Fruit fly (Drosophila melanogaster) whole organism, embryonic: ENCODE data around the gene CG6012.

Source experiments
- ATbp ChIP-seq: fragments of 200-800 bp; sonication (Bioruptor generic); optimal IDR thresholded peaks from 2 replicates; lab custom pipeline; 2017; ENCODE audit warnings: missing biosample characterization, mild to moderate bottlenecking, missing genetic modification characterization, missing genetic modification reagents
- Awh ChIP-seq: fragments of 200-800 bp; sonication (Bioruptor generic); IDR thresholded peaks from 2 replicates; pipeline ENCODE4, ENCODE4 v1.3.6; 2022; ENCODE audit warnings: missing biosample characterization, missing genetic modification characterization
- CG10147 ChIP-seq: fragments of 200-800 bp; sonication (Bioruptor generic); optimal IDR thresholded peaks from 2 replicates; lab custom pipeline; 2019; ENCODE audit warnings: missing biosample characterization, mild to moderate bottlenecking, missing genetic modification characterization, moderate library complexity
- CG10274 ChIP-seq: fragments of 200-800 bp; sonication (Bioruptor generic); optimal IDR thresholded peaks from 3 replicates; lab custom pipeline; 2017; ENCODE audit warnings: missing biosample characterization, mild to moderate bottlenecking, missing genetic modification characterization
- CG11456 ChIP-seq: fragments of 200-800 bp; sonication (Bioruptor generic); IDR thresholded peaks from 3 replicates; pipeline ENCODE4 v1.3.6; 2022; ENCODE audit warnings: missing biosample characterization, missing genetic modification characterization
- CG12236 ChIP-seq: fragments of 200-800 bp; sonication (Bioruptor generic); optimal IDR thresholded peaks from 2 replicates; lab custom pipeline; 2016; ENCODE audit warnings: missing biosample characterization, missing genetic modification characterization
- CG13775 ChIP-seq: fragments of 200-800 bp; sonication (Bioruptor generic); optimal IDR thresholded peaks from 3 replicates; lab custom pipeline; 2017; ENCODE audit warnings: missing biosample characterization, mild to moderate bottlenecking, missing genetic modification characterization
- CG32772 ChIP-seq: fragments of 200-800 bp; sonication (Bioruptor generic); IDR thresholded peaks from 2 replicates; pipeline ENCODE4 v1.3.6; 2022; ENCODE audit warnings: missing biosample characterization, missing genetic modification characterization
- CG3838 ChIP-seq: fragments of 200-800 bp; sonication (Bioruptor generic); optimal IDR thresholded peaks from 3 replicates; lab custom pipeline; 2016; ENCODE audit warnings: missing biosample characterization, missing genetic modification characterization
- CG4424 ChIP-seq: fragments of 200-800 bp; sonication (Bioruptor generic); optimal IDR thresholded peaks from 3 replicates; lab custom pipeline; 2016; ENCODE audit warnings: missing biosample characterization, missing genetic modification characterization
- CG4820 ChIP-seq: fragments of 200-800 bp; sonication (Bioruptor generic); optimal IDR thresholded peaks from 3 replicates; lab custom pipeline; 2016; ENCODE audit warnings: missing biosample characterization, missing genetic modification characterization
- CG6765 ChIP-seq: fragments of 200-800 bp; sonication (Bioruptor generic); optimal IDR thresholded peaks from 3 replicates; lab custom pipeline; 2017; ENCODE audit warnings: missing biosample characterization, mild to moderate bottlenecking, missing genetic modification characterization
- CG7556 ChIP-seq: fragments of 200-800 bp; sonication (Bioruptor generic); optimal IDR thresholded peaks from 2 replicates; lab custom pipeline; 2017; ENCODE audit warnings: missing biosample characterization, mild to moderate bottlenecking, missing genetic modification characterization
- CG7745 ChIP-seq: fragments of 200-800 bp; sonication (Bioruptor generic); optimal IDR thresholded peaks from 2 replicates; lab custom pipeline; 2018; ENCODE audit warnings: missing biosample characterization, mild to moderate bottlenecking, missing genetic modification characterization, moderate library complexity
- CG7963 ChIP-seq: fragments of 200-800 bp; sonication (Bioruptor generic); IDR thresholded peaks from 3 replicates; pipeline ENCODE4 v1.3.6; 2022; ENCODE audit warnings: missing biosample characterization, missing genetic modification characterization; ENCODE audit not compliant: partially characterized antibody
- CG9727 ChIP-seq: fragments of 200-800 bp; sonication (Bioruptor generic); optimal IDR thresholded peaks from 3 replicates; lab custom pipeline; 2017; ENCODE audit warnings: missing biosample characterization, mild to moderate bottlenecking, missing genetic modification characterization
- CHES-1-like ChIP-seq: fragments of 200-800 bp; sonication (Bioruptor generic); optimal IDR thresholded peaks from 2 replicates; lab custom pipeline; 2016; ENCODE audit warnings: missing biosample characterization, missing genetic modification characterization
- CTCF ChIP-seq: fragments of 200-800 bp; sonication (Bioruptor generic); optimal IDR thresholded peaks from 2 replicates; lab custom pipeline; 2017; ENCODE audit warnings: missing biosample characterization, mild to moderate bottlenecking, missing genetic modification characterization, moderate library complexity
- Deaf1 ChIP-seq: fragments of 200-800 bp; optimal IDR thresholded peaks from 3 replicates; lab custom pipeline; 2019; ENCODE audit warnings: missing biosample characterization, mild to moderate bottlenecking, missing genetic modification characterization, moderate library complexity
- HLH3B ChIP-seq: fragments of 200-800 bp; sonication (Bioruptor generic); IDR thresholded peaks from 2 replicates; pipeline ENCODE4 v1.3.6; 2022; ENCODE audit warnings: missing biosample characterization, missing genetic modification characterization
- Hr39 ChIP-seq: fragments of >200 bp; optimal IDR thresholded peaks from 2 replicates; lab custom pipeline; 2017
- Lpt ChIP-seq: fragments of >200 bp; optimal IDR thresholded peaks from 2 replicates; lab custom pipeline; 2018; ENCODE audit warnings: missing biosample characterization, missing genetic modification characterization
- Max ChIP-seq: fragments of 200-800 bp; sonication (Bioruptor generic); optimal IDR thresholded peaks from 2 replicates; lab custom pipeline; 2016; ENCODE audit warnings: missing biosample characterization, mild to moderate bottlenecking, missing genetic modification characterization
- Nf-YC ChIP-seq: fragments of 200-800 bp; optimal IDR thresholded peaks from 3 replicates; lab custom pipeline; 2019; ENCODE audit warnings: missing biosample characterization, mild to moderate bottlenecking, missing genetic modification characterization, moderate library complexity
- Sox102F ChIP-seq: fragments of 200-800 bp; sonication (Bioruptor generic); optimal IDR thresholded peaks from 2 replicates; lab custom pipeline; 2018; ENCODE audit warnings: missing biosample characterization, mild to moderate bottlenecking, missing genetic modification characterization, moderate library complexity
- Taf1 ChIP-seq: fragments of 200-800 bp; sonication (Bioruptor generic); IDR thresholded peaks from 2 replicates; pipeline ENCODE4 v1.3.6; 2022; ENCODE audit warnings: missing biosample characterization, missing genetic modification characterization
- Vsx1 ChIP-seq: fragments of 200-800 bp; sonication (Bioruptor generic); optimal IDR thresholded peaks from 2 replicates; lab custom pipeline; 2017; ENCODE audit warnings: missing biosample characterization, mild to moderate bottlenecking, missing genetic modification characterization, missing genetic modification reagents
- ap ChIP-seq: fragments of 200-800 bp; sonication (Bioruptor generic); IDR thresholded peaks from 2 replicates; pipeline ENCODE4 v1.3.6; 2022; ENCODE audit warnings: missing biosample characterization, missing genetic modification characterization
- br ChIP-seq: fragments of >200 bp; optimal IDR thresholded peaks from 2 replicates; lab custom pipeline; 2017
- cg ChIP-seq: fragments of 200-800 bp; sonication (Bioruptor generic); optimal IDR thresholded peaks from 3 replicates; lab custom pipeline; 2019; ENCODE audit warnings: missing biosample characterization, mild to moderate bottlenecking, missing genetic modification characterization, moderate library complexity
- dimm ChIP-seq: fragments of 200-800 bp; sonication (Bioruptor generic); IDR thresholded peaks from 2 replicates; pipeline ENCODE4 v1.3.6; 2022; ENCODE audit warnings: missing biosample characterization, missing genetic modification characterization
- disco-r ChIP-seq: fragments of 200-800 bp; sonication (Bioruptor generic); optimal IDR thresholded peaks from 2 replicates; lab custom pipeline; 2016; ENCODE audit warnings: missing biosample characterization, missing genetic modification characterization
- dmrt99B ChIP-seq: fragments of 200-800 bp; sonication (Bioruptor generic); optimal IDR thresholded peaks from 2 replicates; lab custom pipeline; 2018; ENCODE audit warnings: missing biosample characterization, mild to moderate bottlenecking, missing genetic modification characterization, moderate library complexity
- ems ChIP-seq: fragments of 200-800 bp; sonication (Bioruptor generic); optimal IDR thresholded peaks from 3 replicates; lab custom pipeline; 2016; ENCODE audit warnings: missing biosample characterization, missing genetic modification characterization
- esg ChIP-seq: fragments of 200-800 bp; sonication (Bioruptor generic); conservative IDR thresholded peaks from 2 replicates; pipeline ENCODE4 v1.3.6; 2022; ENCODE audit warnings: missing biosample characterization, missing genetic modification characterization
- fd3F ChIP-seq: fragments of 200-800 bp; sonication (Bioruptor generic); optimal IDR thresholded peaks from 2 replicates; lab custom pipeline; 2018; ENCODE audit warnings: missing biosample characterization, mild to moderate bottlenecking, missing genetic modification characterization, moderate library complexity
- gcm2 ChIP-seq: fragments of 200-800 bp; sonication (Bioruptor generic); optimal IDR thresholded peaks from 2 replicates; lab custom pipeline; 2016; ENCODE audit warnings: missing biosample characterization, missing genetic modification characterization
- gsb-n ChIP-seq: fragments of 200-800 bp; sonication (Bioruptor generic); optimal IDR thresholded peaks from 3 replicates; lab custom pipeline; 2018; ENCODE audit warnings: missing biosample characterization, mild to moderate bottlenecking, missing genetic modification characterization
- hb ChIP-seq: fragments of 200-800 bp; sonication (Bioruptor generic); IDR thresholded peaks from 3 replicates; pipeline ENCODE4 v1.3.6; 2022; ENCODE audit warnings: missing biosample characterization, missing genetic modification characterization; ENCODE audit not compliant: partially characterized antibody
- p53 ChIP-seq: fragments of 200-800 bp; sonication (Bioruptor generic); optimal IDR thresholded peaks from 2 replicates; lab custom pipeline; 2016; ENCODE audit warnings: missing biosample characterization, missing genetic modification characterization
- pho ChIP-seq: fragments of 200-800 bp; sonication (Bioruptor generic); optimal IDR thresholded peaks from 2 replicates; lab custom pipeline; 2016; ENCODE audit warnings: missing biosample characterization, missing genetic modification characterization
- pita ChIP-seq: fragments of 200-800 bp; sonication (Bioruptor generic); optimal IDR thresholded peaks from 2 replicates; lab custom pipeline; 2017; ENCODE audit warnings: missing biosample characterization, mild to moderate bottlenecking, missing genetic modification characterization
- pum ChIP-seq: fragments of 200-800 bp; sonication (Bioruptor generic); optimal IDR thresholded peaks from 2 replicates; lab custom pipeline; 2016; ENCODE audit warnings: missing biosample characterization, missing genetic modification characterization
- pzg ChIP-seq: fragments of 200-800 bp; sonication (Bioruptor generic); optimal IDR thresholded peaks from 3 replicates; lab custom pipeline; 2018; ENCODE audit warnings: missing biosample characterization, mild to moderate bottlenecking, missing genetic modification characterization, moderate library complexity
- ranshi ChIP-seq: fragments of 200-800 bp; sonication (Bioruptor generic); IDR thresholded peaks from 2 replicates; pipeline ENCODE4 v1.3.6; 2022; ENCODE audit warnings: missing biosample characterization, missing genetic modification characterization
- sens ChIP-seq: fragments of 200-800 bp; sonication (Bioruptor generic); peaks from one replicate; lab custom pipeline; 2016; ENCODE audit warnings: missing biosample characterization, missing genetic modification characterization
- sim ChIP-seq: fragments of 200-800 bp; sonication (Bioruptor generic); IDR thresholded peaks from 2 replicates; pipeline ENCODE4 v1.3.6; 2022; ENCODE audit warnings: missing biosample characterization, missing genetic modification characterization
- stc ChIP-seq: fragments of 200-800 bp; sonication (Bioruptor generic); IDR thresholded peaks from 2 replicates; pipeline ENCODE4 v1.3.6; 2022; ENCODE audit warnings: missing biosample characterization, missing genetic modification characterization
- stwl ChIP-seq: fragments of 200-800 bp; sonication (Bioruptor generic); optimal IDR thresholded peaks from 3 replicates; lab custom pipeline; 2018; ENCODE audit warnings: missing biosample characterization, mild to moderate bottlenecking, missing genetic modification characterization, moderate library complexity
- sug ChIP-seq: fragments of 200-800 bp; optimal IDR thresholded peaks from 2 replicates; lab custom pipeline; 2019; ENCODE audit warnings: missing biosample characterization, mild to moderate bottlenecking, missing genetic modification characterization, moderate library complexity
- trh ChIP-seq: fragments of 200-800 bp; sonication (Bioruptor generic); optimal IDR thresholded peaks from 2 replicates; lab custom pipeline; 2016; ENCODE audit warnings: missing biosample characterization, missing genetic modification characterization
- wdn ChIP-seq: fragments of 200-800 bp; sonication (Bioruptor generic); IDR thresholded peaks from 2 replicates; pipeline ENCODE4 v1.3.6; 2022; ENCODE audit warnings: missing biosample characterization, missing genetic modification characterization
- yki ChIP-seq: fragments of >200 bp; optimal IDR thresholded peaks from 3 replicates; lab custom pipeline; 2018
- zen ChIP-seq: fragments of 200-800 bp; sonication (Bioruptor generic); optimal IDR thresholded peaks from 3 replicates; lab custom pipeline; 2018; ENCODE audit warnings: missing biosample characterization, mild to moderate bottlenecking, missing genetic modification characterization, moderate library complexity

The CG6012 gene

DNA sequence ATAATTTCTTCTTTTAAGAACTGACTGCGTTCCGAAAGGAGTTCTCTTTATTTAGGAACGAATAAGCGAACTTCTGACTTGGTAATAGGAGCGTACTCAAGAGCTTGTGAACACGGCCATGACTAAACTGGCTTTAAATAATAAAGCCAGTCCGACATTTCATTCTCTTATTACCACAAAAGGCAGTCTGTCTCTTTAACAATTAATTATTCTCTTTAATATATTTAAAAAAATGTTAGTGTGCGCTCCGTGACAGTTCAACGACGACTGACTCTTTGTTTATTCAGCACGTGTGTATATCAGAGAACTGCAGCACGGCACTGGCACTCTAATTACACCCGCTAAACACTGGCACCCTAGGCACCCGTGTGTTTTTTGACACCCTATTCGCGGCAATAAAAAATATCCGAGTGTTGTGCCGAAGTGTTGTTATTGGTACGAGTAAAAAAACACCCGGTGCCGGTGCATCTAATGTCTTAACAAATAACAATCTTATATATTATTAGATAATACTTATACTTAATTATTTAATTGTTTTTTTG lies 2.8 kb downstream of the CG6012 start, which contains the start of gene CG31809 (continued):
- TF ChIP-seq Taf1 (no peak), br (lab: Kevin White, UChicago) (no peak), ATbp (GFP tag; lab: Kevin White, UChicago) (no peak), sens (GFP tag; lab: Kevin White, UChicago) (peak; percentile 5), gcm2 (GFP tag; lab: Kevin White, UChicago) (no peak), Lpt (no peak), CG6765 (no peak), CHES-1-like (GFP tag; lab: Kevin White, UChicago) (no peak), wdn (GFP tag; lab: Robert Waterston, UW) (no peak), ap (no peak), CG4820 (GFP tag; lab: Kevin White, UChicago) (no peak), CG12236 (no peak), HLH3B (no peak), stwl (no peak), Deaf1 (peak; percentile 62), Nf-YC (tag; lab: Kevin White, UChicago) (no peak), sim (GFP tag; lab: Robert Waterston, UW) (no peak), pzg (GFP tag; lab: Kevin White, UChicago) (no peak), ranshi (GFP tag; lab: Robert Waterston, UW) (no peak), Hr39 (lab: Kevin White, UChicago) (no peak), pho (no peak), CG9727 (GFP tag; lab: Kevin White, UChicago) (no peak), zen (no peak), cg (GFP tag; lab: Kevin White, UChicago) (no peak), hb (no peak), yki (no peak), trh (GFP tag; lab: Kevin White, UChicago) (no peak), sug (tag; lab: Kevin White, UChicago) (no peak), gsb-n (tag; lab: Kevin White, UChicago) (peak; percentile 8), dimm (GFP tag; lab: Robert Waterston, UW) (no peak), CG4424 (GFP tag; lab: Kevin White, UChicago) (no peak), CTCF (GFP tag; lab: Kevin White, UChicago) (no peak), disco-r (GFP tag; lab: Kevin White, UChicago) (no peak), CG7963 (GFP tag; lab: Robert Waterston, UW) (no peak), CG7556 (no peak), CG7745 (no peak), CG10147 (no peak), esg (GFP tag; lab: Robert Waterston, UW) (no peak), stc (no peak), Max (GFP tag; lab: Kevin White, UChicago) (no peak), fd3F (GFP tag; lab: Kevin White, UChicago) (no peak), CG11456 (GFP tag; lab: Robert Waterston, UW) (no peak), p53 (GFP tag; lab: Kevin White, UChicago) (no peak), Awh (no peak), CG10274 (GFP tag; lab: Kevin White, UChicago) (no peak), Vsx1 (GFP tag; lab: Kevin White, UChicago) (no peak), pita (GFP tag; lab: Kevin White, UChicago) (no peak), CG32772 (GFP tag; lab: Robert Waterston, UW) (no peak), CG13775 (GFP tag; lab: Kevin White, UChicago) (no peak), Sox102F (peak; percentile 4), CG3838 (GFP tag; lab: Kevin White, UChicago) (no peak), pum (GFP tag; lab: Kevin White, UChicago) (no peak), ems (no peak), dmrt99B (tag; lab: Kevin White, UChicago) (no peak)
